Fruit fly (Drosophila melanogaster) whole organism, embryonic: ENCODE data around the gene CG43998.

Experiments used
- Atf3 ChIP-seq: fragments of 200-800 bp; sonication (Bioruptor generic); optimal IDR thresholded peaks from 3 replicates; lab custom pipeline; 2016; ENCODE audit warnings: missing biosample characterization, missing genetic modification characterization
- CG1024 ChIP-seq: fragments of 200-800 bp; sonication (Bioruptor generic); IDR thresholded peaks from 2 replicates; pipeline ENCODE4 v1.3.6; 2022; ENCODE audit warnings: missing biosample characterization, missing genetic modification characterization
- CG11696 ChIP-seq: fragments of 200-800 bp; sonication (Bioruptor generic); IDR thresholded peaks from 2 replicates; pipeline ENCODE4 v1.3.6; 2022; ENCODE audit warnings: missing biosample characterization, missing genetic modification characterization
- CG11723 ChIP-seq: fragments of 200-800 bp; sonication (Bioruptor generic); optimal IDR thresholded peaks from 2 replicates; lab custom pipeline; 2017; ENCODE audit warnings: missing biosample characterization, mild to moderate bottlenecking, missing genetic modification characterization
- CG12391 ChIP-seq: fragments of 200-800 bp; sonication (Bioruptor generic); optimal IDR thresholded peaks from 3 replicates; lab custom pipeline; 2018; ENCODE audit warnings: missing biosample characterization, mild to moderate bottlenecking, missing genetic modification characterization, moderate library complexity
- CG13123 ChIP-seq: fragments of 200-800 bp; sonication (Bioruptor generic); optimal IDR thresholded peaks from 2 replicates; lab custom pipeline; 2016; ENCODE audit warnings: missing biosample characterization, missing genetic modification characterization
- CG14441 ChIP-seq: fragments of 200-800 bp; sonication (Bioruptor generic); IDR thresholded peaks from 2 replicates; pipeline ENCODE4 v1.3.6; 2022; ENCODE audit warnings: missing biosample characterization, missing genetic modification characterization
- CG15269 ChIP-seq: fragments of 200-800 bp; sonication (Bioruptor generic); optimal IDR thresholded peaks from 2 replicates; lab custom pipeline; 2018; ENCODE audit warnings: missing biosample characterization, mild to moderate bottlenecking, missing genetic modification characterization, moderate library complexity
- CG15514 ChIP-seq: fragments of 200-800 bp; sonication (Bioruptor generic); optimal IDR thresholded peaks from 3 replicates; lab custom pipeline; 2017; ENCODE audit warnings: missing biosample characterization, missing genetic modification characterization, mild to moderate bottlenecking, moderate library complexity, missing genetic modification reagents
- CG15696 ChIP-seq: fragments of 200-800 bp; sonication (Bioruptor generic); optimal IDR thresholded peaks from 2 replicates; lab custom pipeline; 2019; ENCODE audit warnings: missing biosample characterization, mild to moderate bottlenecking, missing genetic modification characterization, moderate library complexity
- CG2202 ChIP-seq: fragments of 200-800 bp; sonication (Bioruptor generic); optimal IDR thresholded peaks from 2 replicates; lab custom pipeline; 2018; ENCODE audit warnings: missing biosample characterization, mild to moderate bottlenecking, missing genetic modification characterization
- CG31441 ChIP-seq: fragments of 200-800 bp; sonication (Bioruptor generic); IDR thresholded peaks from 2 replicates; pipeline ENCODE4 v1.3.6; 2022; ENCODE audit warnings: missing biosample characterization, missing genetic modification characterization
- CG3995 ChIP-seq: fragments of 200-800 bp; sonication (Bioruptor generic); optimal IDR thresholded peaks from 3 replicates; lab custom pipeline; 2016; ENCODE audit warnings: missing biosample characterization, missing genetic modification characterization
- CG4424 ChIP-seq: fragments of 200-800 bp; sonication (Bioruptor generic); optimal IDR thresholded peaks from 3 replicates; lab custom pipeline; 2016; ENCODE audit warnings: missing biosample characterization, missing genetic modification characterization
- CG5180 ChIP-seq: fragments of 200-800 bp; sonication (Bioruptor generic); optimal IDR thresholded peaks from 3 replicates; lab custom pipeline; 2017; ENCODE audit warnings: missing biosample characterization, missing genetic modification characterization, mild to moderate bottlenecking, moderate library complexity, missing genetic modification reagents
- CG6175 ChIP-seq: fragments of 200-800 bp; sonication (Bioruptor generic); IDR thresholded peaks from 3 replicates; pipeline ENCODE4 v1.3.6; 2022; ENCODE audit warnings: missing biosample characterization, missing genetic modification characterization
- CG7928 ChIP-seq: fragments of 200-800 bp; sonication (Bioruptor generic); optimal IDR thresholded peaks from 2 replicates; lab custom pipeline; 2017; ENCODE audit warnings: missing biosample characterization, mild to moderate bottlenecking, missing genetic modification characterization
- CG7987 ChIP-seq: fragments of 200-800 bp; sonication (Bioruptor generic); optimal IDR thresholded peaks from 2 replicates; lab custom pipeline; 2018; ENCODE audit warnings: missing biosample characterization, mild to moderate bottlenecking, missing genetic modification characterization, moderate library complexity
- CG8290 ChIP-seq, 3 experiments: fragments of 200-800 bp; sonication (Bioruptor generic); optimal IDR thresholded peaks; 2 replicates each; lab custom pipeline; 2016 to 2019; ENCODE audit warnings: missing biosample characterization in 3 of 3, missing genetic modification characterization in 3 of 3, mild to moderate bottlenecking in 2 of 3, moderate library complexity in 1 of 3
- CG9932 ChIP-seq: fragments of 200-800 bp; sonication (Bioruptor generic); IDR thresholded peaks from 2 replicates; pipeline ENCODE4 v1.3.6; 2022; ENCODE audit warnings: missing biosample characterization, missing genetic modification characterization
- CTCF ChIP-seq: fragments of 200-800 bp; sonication (Bioruptor generic); optimal IDR thresholded peaks from 2 replicates; lab custom pipeline; 2017; ENCODE audit warnings: missing biosample characterization, mild to moderate bottlenecking, missing genetic modification characterization, moderate library complexity
- D19B ChIP-seq: fragments of 200-800 bp; sonication (Bioruptor generic); optimal IDR thresholded peaks from 2 replicates; lab custom pipeline; 2017; ENCODE audit warnings: missing biosample characterization, mild to moderate bottlenecking, missing genetic modification characterization
- Doc3 ChIP-seq: fragments of 200-800 bp; sonication (Bioruptor generic); IDR thresholded peaks from 3 replicates; pipeline ENCODE4 v1.3.6; 2022; ENCODE audit warnings: missing biosample characterization, missing genetic modification characterization; ENCODE audit not compliant: partially characterized antibody
- HLHmδ ChIP-seq: fragments of 200-800 bp; sonication (Bioruptor generic); optimal IDR thresholded peaks from 2 replicates; lab custom pipeline; 2018; ENCODE audit warnings: missing biosample characterization, mild to moderate bottlenecking, missing genetic modification characterization, moderate library complexity
- Nf-YA ChIP-seq: fragments of 200-800 bp; sonication (Bioruptor generic); IDR thresholded peaks from 2 replicates; pipeline ENCODE4 v1.3.6; 2022; ENCODE audit warnings: missing biosample characterization, missing genetic modification characterization
- Nf-YB ChIP-seq: fragments of 200-800 bp; sonication (Bioruptor generic); optimal IDR thresholded peaks from 3 replicates; lab custom pipeline; 2019; ENCODE audit warnings: missing biosample characterization, mild to moderate bottlenecking, missing genetic modification characterization, moderate library complexity
- Opbp ChIP-seq: fragments of 200-800 bp; sonication (Bioruptor generic); IDR thresholded peaks from 3 replicates; pipeline ENCODE4 v1.3.6; 2022; ENCODE audit warnings: missing biosample characterization, missing genetic modification characterization; ENCODE audit not compliant: partially characterized antibody
- Six4 ChIP-seq: fragments of 200-800 bp; sonication (Bioruptor generic); optimal IDR thresholded peaks from 2 replicates; lab custom pipeline; 2016; ENCODE audit warnings: missing biosample characterization, missing genetic modification characterization
- ato ChIP-seq: fragments of 200-800 bp; sonication (Bioruptor generic); IDR thresholded peaks from 2 replicates; pipeline ENCODE4 v1.3.6; 2022; ENCODE audit warnings: missing biosample characterization, missing genetic modification characterization; ENCODE audit not compliant: partially characterized antibody
- cad ChIP-seq: fragments of >200 bp; optimal IDR thresholded peaks from 2 replicates; lab custom pipeline; 2017; ENCODE audit warnings: missing biosample characterization, missing genetic modification characterization
- ci ChIP-seq: fragments of 200-800 bp; sonication (Bioruptor generic); IDR thresholded peaks from 3 replicates; pipeline ENCODE4 v1.3.6; 2022; ENCODE audit warnings: missing biosample characterization, missing genetic modification characterization
- dmrt11E ChIP-seq: fragments of 200-800 bp; sonication (Bioruptor generic); optimal IDR thresholded peaks from 3 replicates; lab custom pipeline; 2018; ENCODE audit warnings: missing biosample characterization, mild to moderate bottlenecking, missing genetic modification characterization, moderate library complexity
- exex ChIP-seq: fragments of 200-800 bp; sonication (Bioruptor generic); optimal IDR thresholded peaks from 4 replicates; lab custom pipeline; 2018; ENCODE audit warnings: missing biosample characterization, mild to moderate bottlenecking, missing genetic modification characterization, moderate library complexity
- fd64A ChIP-seq: fragments of 200-800 bp; sonication (Bioruptor generic); optimal IDR thresholded peaks from 3 replicates; lab custom pipeline; 2018; ENCODE audit warnings: missing biosample characterization, mild to moderate bottlenecking, missing genetic modification characterization
- gcm2 ChIP-seq: fragments of 200-800 bp; sonication (Bioruptor generic); optimal IDR thresholded peaks from 2 replicates; lab custom pipeline; 2016; ENCODE audit warnings: missing biosample characterization, missing genetic modification characterization
- gfzf ChIP-seq: fragments of 200-800 bp; sonication (Bioruptor generic); optimal IDR thresholded peaks from 2 replicates; lab custom pipeline; 2016; ENCODE audit warnings: missing biosample characterization, mild to moderate bottlenecking, missing genetic modification characterization, moderate library complexity
- grau ChIP-seq: fragments of 200-800 bp; optimal IDR thresholded peaks from 3 replicates; lab custom pipeline; 2019; ENCODE audit warnings: missing biosample characterization, mild to moderate bottlenecking, missing genetic modification characterization, moderate library complexity
- hkb ChIP-seq, 2 experiments: fragments of 200-800 bp in 1 of 2; fragments of >200 bp in 1 of 2; sonication (Bioruptor generic) in 1 of 2; IDR thresholded peaks in 1 of 2; optimal IDR thresholded peaks in 1 of 2; 2 replicates each; pipeline versions ENCODE4 v1.3.6 to Lab custom; 2017 to 2022; ENCODE audit warnings: missing biosample characterization in 1 of 2, missing genetic modification characterization in 1 of 2
- kay ChIP-seq: fragments of 200-800 bp; sonication (Bioruptor generic); optimal IDR thresholded peaks from 2 replicates; lab custom pipeline; 2016; ENCODE audit warnings: missing biosample characterization, missing genetic modification characterization
- kni ChIP-seq: fragments of 200-800 bp; sonication (Bioruptor generic); optimal IDR thresholded peaks from 3 replicates; lab custom pipeline; 2017; ENCODE audit warnings: mild to moderate bottlenecking, missing biosample characterization, missing genetic modification reagents, missing genetic modification characterization
- lab ChIP-seq: fragments of 200-800 bp; sonication (Bioruptor generic); optimal IDR thresholded peaks from 3 replicates; lab custom pipeline; 2017; ENCODE audit warnings: missing biosample characterization, missing genetic modification characterization, mild to moderate bottlenecking, moderate library complexity, missing genetic modification reagents
- lola ChIP-seq, 3 experiments: fragments of >200 bp in 2 of 3; fragments of 200-800 bp in 1 of 3; sonication (Bioruptor generic) in 1 of 3; optimal IDR thresholded peaks; 2 replicates each; lab custom pipeline; 2017 to 2019; ENCODE audit warnings: missing biosample characterization in 3 of 3, missing genetic modification characterization in 3 of 3, mild to moderate bottlenecking in 1 of 3, moderate library complexity in 1 of 3
- luna ChIP-seq: fragments of 200-800 bp; sonication (Bioruptor generic); optimal IDR thresholded peaks from 2 replicates; lab custom pipeline; 2016; ENCODE audit warnings: missing biosample characterization, missing genetic modification characterization
- otp ChIP-seq: fragments of 200-800 bp; sonication (Bioruptor generic); IDR thresholded peaks from 3 replicates; pipeline ENCODE4, ENCODE4 v1.3.6; 2022; ENCODE audit warnings: missing biosample characterization, missing genetic modification characterization
- psq ChIP-seq: fragments of 200-800 bp; sonication (Bioruptor generic); optimal IDR thresholded peaks from 2 replicates; lab custom pipeline; 2017; ENCODE audit warnings: missing biosample characterization, missing genetic modification characterization
- row ChIP-seq: fragments of 200-800 bp; sonication (Bioruptor generic); IDR thresholded peaks from 3 replicates; pipeline ENCODE4 v1.3.6; 2022; ENCODE audit warnings: missing biosample characterization, missing genetic modification characterization
- toy ChIP-seq: fragments of 200-800 bp; sonication (Bioruptor generic); IDR thresholded peaks from 2 replicates; pipeline ENCODE4 v1.3.6; 2022; ENCODE audit warnings: missing biosample characterization, missing genetic modification characterization
- vnd ChIP-seq: fragments of 200-800 bp; sonication (Bioruptor generic); IDR thresholded peaks from 3 replicates; pipeline ENCODE4 v1.3.6; 2022; ENCODE audit warnings: missing biosample characterization, missing genetic modification characterization; ENCODE audit not compliant: partially characterized antibody

CG43998 gene

DNA sequence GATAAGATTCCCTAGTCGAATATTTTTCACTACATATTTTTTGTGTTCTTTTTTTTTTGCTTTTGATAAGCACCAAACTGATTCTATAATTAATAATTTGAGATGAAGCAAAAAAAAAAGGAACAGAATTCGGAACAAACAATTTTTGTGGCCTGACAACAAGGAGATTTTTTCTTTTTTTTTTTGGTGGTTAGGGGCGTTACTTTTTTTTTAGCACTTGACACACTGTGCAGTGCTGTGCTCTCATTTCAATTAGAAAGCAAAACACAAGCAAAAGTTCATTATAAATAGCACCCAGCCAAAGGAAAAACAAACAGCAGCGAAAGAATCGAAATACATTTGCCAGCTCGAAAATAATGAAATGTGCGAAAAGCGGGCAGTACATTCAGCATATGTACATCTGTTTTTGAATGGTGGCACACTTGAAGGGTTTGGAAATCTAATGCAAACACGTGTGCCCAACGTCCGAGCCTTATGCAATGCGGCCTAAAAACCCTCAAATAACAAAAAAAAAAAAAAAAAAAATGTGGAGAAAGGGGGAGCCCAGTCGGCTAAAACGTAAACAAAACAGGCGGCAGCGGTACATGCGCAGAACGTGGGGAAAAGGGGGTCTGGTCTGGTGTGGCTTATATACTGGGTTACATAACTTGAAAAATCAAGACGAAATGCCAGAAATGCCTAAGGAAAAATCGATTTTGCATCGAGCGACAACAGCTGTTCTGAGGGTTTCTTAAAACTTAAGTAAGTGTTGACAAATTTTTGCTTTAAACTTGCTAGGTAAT, 13.0 kb upstream of the CG43998 start (continued):
- TF ChIP-seq lab (GFP tag; lab: Kevin White, UChicago) (peak; percentile 54), CG14441 (GFP tag; lab: Robert Waterston, UW) (peak; percentile 60; the same call in 1 of the 2 replicates), CG11696 (GFP tag; lab: Robert Waterston, UW) (no peak), CG8290 (GFP tag; optimal IDR thresholded peaks at IDR 0.05; lab: Kevin White, UChicago) (no peak), CG8290 (tag; optimal IDR thresholded peaks at IDR 0.05; lab: Kevin White, UChicago) (no peak), Six4 (GFP tag; lab: Kevin White, UChicago) (no peak), CG11723 (GFP tag; lab: Kevin White, UChicago) (no peak), lola (GFP tag; optimal IDR thresholded peaks at IDR 0.05; lab: Kevin White, UChicago) (no peak), CG5180 (no peak), gfzf (no peak), HLHmδ (GFP tag; lab: Kevin White, UChicago) (no peak), fd64A (no peak), CG7928 (GFP tag; lab: Kevin White, UChicago) (no peak), hkb (optimal IDR thresholded peaks at IDR 0.05; lab: Kevin White, UChicago) (no peak), hkb (GFP tag; IDR thresholded peaks at IDR 0.05; lab: Robert Waterston, UW) (peak; percentile 40; the same call in 1 of the 2 replicates), kay (GFP tag; lab: Kevin White, UChicago) (no peak), Nf-YA (no peak), CG1024 (GFP tag; lab: Robert Waterston, UW) (no peak), cad (GFP tag; lab: Kevin White, UChicago) (no peak), CG15696 (tag; lab: Kevin White, UChicago) (no peak), CG7987 (GFP tag; lab: Kevin White, UChicago) (no peak), CG15514 (GFP tag; lab: Kevin White, UChicago) (peak; percentile 11), psq (GFP tag; lab: Kevin White, UChicago) (no peak), CG15269 (tag; lab: Kevin White, UChicago) (peak; percentile 19), CG6175 (GFP tag; lab: Robert Waterston, UW) (0 out of 3 replicates have a peak, but pooled peaks have one; percentile 22), D19B (GFP tag; lab: Kevin White, UChicago) (peak; percentile 20), kni (GFP tag; lab: Kevin White, UChicago) (no peak), CG2202 (tag; lab: Kevin White, UChicago) (no peak), CG12391 (tag; lab: Kevin White, UChicago) (peak; percentile 9), CG31441 (GFP tag; lab: Robert Waterston, UW) (0 out of 2 replicates have a peak, but pooled peaks have one; percentile 23), dmrt11E (tag; lab: Kevin White, UChicago) (no peak), CG9932 (GFP tag; lab: Robert Waterston, UW) (peak; percentile 74), Atf3 (GFP tag; lab: Kevin White, UChicago) (no peak), vnd (GFP tag; lab: Robert Waterston, UW) (no peak), exex (tag; lab: Kevin White, UChicago) (peak; percentile 7), ato (GFP tag; lab: Robert Waterston, UW) (no peak), Opbp (no peak), row (GFP tag; lab: Robert Waterston, UW) (peak; percentile 65), CG13123 (no peak), CG4424 (peak; percentile 11), luna (GFP tag; lab: Kevin White, UChicago) (no peak), grau (tag; lab: Kevin White, UChicago) (peak; percentile 15), ci (peak; percentile 69; the same call in 2 of the 3 replicates), Nf-YB (no peak), toy (no peak), CTCF (no peak), Doc3 (GFP tag; lab: Robert Waterston, UW) (no peak), otp (GFP tag; lab: Robert Waterston, UW) (0 out of 3 replicates have a peak, but pooled peaks have one; percentile 53), gcm2 (GFP tag; lab: Kevin White, UChicago) (no peak), CG3995 (no peak)
